1 fruit fly cellular context compared by ENCODE assay signal in the genomic region with DNA sequence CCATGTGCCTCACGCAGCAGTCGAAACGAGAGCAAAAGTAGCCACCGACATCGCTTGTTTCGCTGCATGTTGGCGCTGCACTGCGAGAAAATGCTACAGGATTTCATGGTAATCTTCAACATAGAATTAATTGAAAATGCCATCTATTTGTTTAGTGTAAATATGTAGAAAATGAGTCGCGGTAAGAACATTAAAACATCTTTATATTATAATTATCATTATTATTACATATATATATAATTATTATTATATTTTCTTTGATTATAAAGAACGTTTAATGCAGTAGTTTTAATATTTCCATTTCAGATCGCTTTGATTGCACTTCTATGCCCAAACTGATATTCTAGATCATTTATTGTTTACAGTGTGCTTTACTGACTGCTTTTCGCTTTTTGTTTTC.
TF ChIP-seq lines count a peak whose summit lies in the region.

No protein-coding gene starts in this region.

TF ChIP-seq in whole organism, embryonic, 481 proteins besides CTCF, POLR2A, EP300 and RAD21 (continued from another document and continues in another):
- TF ChIP-seq nom (GFP tag; optimal IDR thresholded peaks at IDR 0.05; lab: Kevin White, UChicago) (no peak), ind (GFP tag; optimal IDR thresholded peaks at IDR 0.05; lab: Kevin White, UChicago) (no peak), bsh (GFP tag; optimal IDR thresholded peaks at IDR 0.05; lab: Kevin White, UChicago) (peak in 1 of 2 experiments; percentile 46), disco-r (GFP tag; optimal IDR thresholded peaks at IDR 0.05; lab: Kevin White, UChicago) (no peak), Dip2 (GFP tag; IDR thresholded peaks at IDR 0.05; lab: Robert Waterston, UW) (no peak), CG12769 (tag; optimal IDR thresholded peaks at IDR 0.05; lab: Kevin White, UChicago) (no peak), Rx (GFP tag; IDR thresholded peaks at IDR 0.05; lab: Robert Waterston, UW) (no peak), Camta (GFP tag; optimal IDR thresholded peaks at IDR 0.05; lab: Kevin White, UChicago) (no peak), cato (GFP tag; optimal IDR thresholded peaks at IDR 0.05; lab: Kevin White, UChicago; ENCODE audit: borderline replicate concordance) (no peak), vfl (GFP tag; optimal IDR thresholded peaks at IDR 0.05; lab: Kevin White, UChicago) (no peak), CG17186 (GFP tag; optimal IDR thresholded peaks at IDR 0.05; lab: Kevin White, UChicago) (no peak), CG17568 (GFP tag; optimal IDR thresholded peaks at IDR 0.05; lab: Kevin White, UChicago) (no peak), Dek (tag; optimal IDR thresholded peaks at IDR 0.05; lab: Kevin White, UChicago) (no peak), Med (GFP tag; lab: Kevin White, UChicago) (peak; percentile 5), cas (GFP tag; IDR thresholded peaks at IDR 0.05; lab: Robert Waterston, UW) (no peak), exex (tag; optimal IDR thresholded peaks at IDR 0.05; lab: Kevin White, UChicago) (no peak), CG10979 (tag; optimal IDR thresholded peaks at IDR 0.05; lab: Kevin White, UChicago) (peak; percentile 38), CG15479 (GFP tag; optimal IDR thresholded peaks at IDR 0.05; lab: Kevin White, UChicago) (no peak), Xrp1 (GFP tag; IDR thresholded peaks at IDR 0.05; lab: Robert Waterston, UW) (no peak), Ravus (GFP tag; IDR thresholded peaks at IDR 0.05; lab: Robert Waterston, UW) (no peak), Abd-B (GFP tag; optimal IDR thresholded peaks at IDR 0.05; lab: Kevin White, UChicago) (no peak), tx (GFP tag; optimal IDR thresholded peaks at IDR 0.05; lab: Kevin White, UChicago) (no peak), onecut (GFP tag; IDR thresholded peaks at IDR 0.05; lab: Robert Waterston, UW) (no peak), row (GFP tag; IDR thresholded peaks at IDR 0.05; lab: Robert Waterston, UW) (no peak), ac (GFP tag; optimal IDR thresholded peaks at IDR 0.05; lab: Kevin White, UChicago) (no peak), pnt (GFP tag; optimal IDR thresholded peaks at IDR 0.05; lab: Kevin White, UChicago) (no peak), CG11695 (GFP tag; IDR thresholded peaks at IDR 0.05; lab: Robert Waterston, UW) (no peak), CG12155 (GFP tag; optimal IDR thresholded peaks at IDR 0.05; lab: Kevin White, UChicago) (no peak), slp2 (GFP tag; optimal IDR thresholded peaks at IDR 0.05; lab: Kevin White, UChicago) (no peak), gro (GFP tag; optimal IDR thresholded peaks at IDR 0.05; lab: Kevin White, UChicago) (no peak), CG1603 (tag; optimal IDR thresholded peaks at IDR 0.05; lab: Kevin White, UChicago) (no peak), CG6272 (GFP tag; IDR thresholded peaks at IDR 0.05; lab: Robert Waterston, UW) (no peak), slbo (GFP tag; IDR thresholded peaks at IDR 0.05; lab: Robert Waterston, UW) (no peak), CG7357 (GFP tag; IDR thresholded peaks at IDR 0.05; lab: Robert Waterston, UW) (no peak), CG10209 (GFP tag; optimal IDR thresholded peaks at IDR 0.05; lab: Kevin White, UChicago) (no peak), Hr51 (GFP tag; optimal IDR thresholded peaks at IDR 0.05; lab: Kevin White, UChicago) (peak in 1 of 2 experiments; percentile 17), CG2129 (GFP tag; IDR thresholded peaks at IDR 0.05; lab: Robert Waterston, UW; ENCODE audit: partially characterized antibody) (no peak), CG17912 (GFP tag; optimal IDR thresholded peaks at IDR 0.05; lab: Kevin White, UChicago) (no peak), Hr78 (GFP tag; optimal IDR thresholded peaks at IDR 0.05; lab: Kevin White, UChicago) (no peak), ATbp (GFP tag; optimal IDR thresholded peaks at IDR 0.05; lab: Kevin White, UChicago) (peak; percentile 33), NFAT (GFP tag; IDR thresholded peaks at IDR 0.05; lab: Robert Waterston, UW) (no peak), Dip3 (GFP tag; optimal IDR thresholded peaks at IDR 0.05; lab: Kevin White, UChicago) (no peak), NC2α (GFP tag; optimal IDR thresholded peaks at IDR 0.05; lab: Kevin White, UChicago) (no peak), CG12744 (GFP tag; optimal IDR thresholded peaks at IDR 0.05; lab: Kevin White, UChicago) (no peak), h (optimal IDR thresholded peaks at IDR 0.05; lab: Kevin White, UChicago) (no peak), ro (GFP tag; IDR thresholded peaks at IDR 0.05; lab: Robert Waterston, UW) (no peak), ewg (GFP tag; optimal IDR thresholded peaks at IDR 0.05; lab: Kevin White, UChicago) (no peak), CG17385 (GFP tag; optimal IDR thresholded peaks at IDR 0.05; lab: Kevin White, UChicago) (no peak), CG5245 (GFP tag; optimal IDR thresholded peaks at IDR 0.05; lab: Kevin White, UChicago) (no peak), eve (GFP tag; optimal IDR thresholded peaks at IDR 0.05; lab: Kevin White, UChicago) (no peak), PHDP (tag; optimal IDR thresholded peaks at IDR 0.05; lab: Kevin White, UChicago) (peak; percentile 3), CG8765 (GFP tag; IDR thresholded peaks at IDR 0.05; lab: Robert Waterston, UW) (no peak), CG31365 (tag; optimal IDR thresholded peaks at IDR 0.05; lab: Kevin White, UChicago) (no peak), CG10274 (GFP tag; optimal IDR thresholded peaks at IDR 0.05; lab: Kevin White, UChicago) (no peak), CG13624 (GFP tag; optimal IDR thresholded peaks at IDR 0.05; lab: Kevin White, UChicago) (no peak), Sox100B (GFP tag; optimal IDR thresholded peaks at IDR 0.05; lab: Kevin White, UChicago) (peak; percentile 16), toy (GFP tag; IDR thresholded peaks at IDR 0.05; lab: Robert Waterston, UW) (no peak), CG2202 (tag; optimal IDR thresholded peaks at IDR 0.05; lab: Kevin White, UChicago) (no peak), Gug (GFP tag; IDR thresholded peaks at IDR 0.05; lab: Robert Waterston, UW) (no peak), pzg (GFP tag; optimal IDR thresholded peaks at IDR 0.05; lab: Kevin White, UChicago) (no peak), lilli (GFP tag; optimal IDR thresholded peaks at IDR 0.05; lab: Kevin White, UChicago) (no peak), E2f2 (GFP tag; IDR thresholded peaks at IDR 0.05; lab: Robert Waterston, UW) (no peak), Doc3 (GFP tag; IDR thresholded peaks at IDR 0.05; lab: Robert Waterston, UW; ENCODE audit: partially characterized antibody) (no peak), scrt (GFP tag; optimal IDR thresholded peaks at IDR 0.05; lab: Kevin White, UChicago) (no peak), CG17361 (GFP tag; IDR thresholded peaks at IDR 0.05; lab: Robert Waterston, UW) (peak; percentile 35; the same call in 1 of the 3 replicates), bcd (GFP tag; optimal IDR thresholded peaks at IDR 0.05; lab: Kevin White, UChicago) (no peak), CG3838 (GFP tag; optimal IDR thresholded peaks at IDR 0.05; lab: Kevin White, UChicago) (no peak), CG2875 (GFP tag; optimal IDR thresholded peaks at IDR 0.05; lab: Kevin White, UChicago) (no peak), CG3281 (GFP tag; optimal IDR thresholded peaks at IDR 0.05; lab: Kevin White, UChicago) (no peak), CG17328 (GFP tag; IDR thresholded peaks at IDR 0.05; lab: Robert Waterston, UW) (no peak), luna (GFP tag; optimal IDR thresholded peaks at IDR 0.05; lab: Kevin White, UChicago) (no peak), tll (GFP tag; optimal IDR thresholded peaks at IDR 0.05; lab: Kevin White, UChicago) (no peak), CG8388 (GFP tag; optimal IDR thresholded peaks at IDR 0.05; lab: Kevin White, UChicago) (peak; percentile 19), dmrt99B (tag; optimal IDR thresholded peaks at IDR 0.05; lab: Kevin White, UChicago) (peak; percentile 43), Lim3 (GFP tag; IDR thresholded peaks at IDR 0.05; lab: Robert Waterston, UW) (no peak), H15 (GFP tag; IDR thresholded peaks at IDR 0.05; lab: Robert Waterston, UW) (no peak), pho (GFP tag; optimal IDR thresholded peaks at IDR 0.05; lab: Kevin White, UChicago) (no peak), abd-A (tag; optimal IDR thresholded peaks at IDR 0.05; lab: Kevin White, UChicago) (no peak), Spps (tag; optimal IDR thresholded peaks at IDR 0.05; lab: Kevin White, UChicago) (no peak), sc (optimal IDR thresholded peaks at IDR 0.05; lab: Kevin White, UChicago) (no peak), sc (GFP tag; optimal IDR thresholded peaks at IDR 0.05; lab: Kevin White, UChicago) (no peak), emc (GFP tag; optimal IDR thresholded peaks at IDR 0.05; lab: Kevin White, UChicago) (no peak), CG11504 (tag; optimal IDR thresholded peaks at IDR 0.05; lab: Kevin White, UChicago) (peak; percentile 52), Lpt (GFP tag; optimal IDR thresholded peaks at IDR 0.05; lab: Kevin White, UChicago) (no peak), seq (GFP tag; IDR thresholded peaks at IDR 0.05; lab: Robert Waterston, UW) (no peak), CG3726 (GFP tag; IDR thresholded peaks at IDR 0.05; lab: Robert Waterston, UW) (no peak), CG13424 (tag; optimal IDR thresholded peaks at IDR 0.05; lab: Kevin White, UChicago) (peak; percentile 11), dmrt11E (tag; optimal IDR thresholded peaks at IDR 0.05; lab: Kevin White, UChicago) (peak; percentile 16), Dp (GFP tag; optimal IDR thresholded peaks at IDR 0.05; lab: Kevin White, UChicago) (no peak), sim (GFP tag; IDR thresholded peaks at IDR 0.05; lab: Robert Waterston, UW) (no peak), CG15601 (tag; optimal IDR thresholded peaks at IDR 0.05; lab: Kevin White, UChicago) (peak; percentile 12), CG13775 (GFP tag; optimal IDR thresholded peaks at IDR 0.05; lab: Kevin White, UChicago) (no peak), Jarid2 (GFP tag; optimal IDR thresholded peaks at IDR 0.05; lab: Kevin White, UChicago) (no peak), Hmr (GFP tag; optimal IDR thresholded peaks at IDR 0.05; lab: Kevin White, UChicago) (no peak), twi (tag; optimal IDR thresholded peaks at IDR 0.05; lab: Kevin White, UChicago) (no peak), fru (optimal IDR thresholded peaks at IDR 0.05; lab: Kevin White, UChicago) (no peak), CG10267 (tag; optimal IDR thresholded peaks at IDR 0.05; lab: Kevin White, UChicago) (no peak), en (GFP tag; optimal IDR thresholded peaks at IDR 0.05; lab: Kevin White, UChicago) (no peak), CG11247 (GFP tag; IDR thresholded peaks at IDR 0.05; lab: Robert Waterston, UW) (no peak), fd3F (GFP tag; optimal IDR thresholded peaks at IDR 0.05; lab: Kevin White, UChicago) (no peak), CG42726 (GFP tag; IDR thresholded peaks at IDR 0.05; lab: Robert Waterston, UW; ENCODE audit: partially characterized antibody) (no peak), Hr39 (optimal IDR thresholded peaks at IDR 0.05; lab: Kevin White, UChicago) (no peak), grn (GFP tag; optimal IDR thresholded peaks at IDR 0.05; lab: Kevin White, UChicago) (no peak), sug (tag; optimal IDR thresholded peaks at IDR 0.05; lab: Kevin White, UChicago) (no peak), CG32532 (GFP tag; IDR thresholded peaks at IDR 0.05; lab: Robert Waterston, UW) (no peak), Gsc (GFP tag; IDR thresholded peaks at IDR 0.05; lab: Robert Waterston, UW) (no peak), hth (optimal IDR thresholded peaks at IDR 0.05; lab: Kevin White, UChicago) (no peak), gcm2 (GFP tag; optimal IDR thresholded peaks at IDR 0.05; lab: Kevin White, UChicago) (no peak), CG7271 (tag; optimal IDR thresholded peaks at IDR 0.05; lab: Kevin White, UChicago) (no peak), Atf3 (GFP tag; optimal IDR thresholded peaks at IDR 0.05; lab: Kevin White, UChicago) (no peak), sob (GFP tag; IDR thresholded peaks at IDR 0.05; lab: Robert Waterston, UW) (no peak), Side (GFP tag; optimal IDR thresholded peaks at IDR 0.05; lab: Kevin White, UChicago) (no peak), CG7928 (GFP tag; optimal IDR thresholded peaks at IDR 0.05; lab: Kevin White, UChicago) (no peak), Asciz (GFP tag; optimal IDR thresholded peaks at IDR 0.05; lab: Kevin White, UChicago) (no peak), jing (GFP tag; optimal IDR thresholded peaks at IDR 0.05; lab: Kevin White, UChicago) (no peak), odd (GFP tag; optimal IDR thresholded peaks at IDR 0.05; lab: Kevin White, UChicago) (no peak), gsb-n (tag; optimal IDR thresholded peaks at IDR 0.05; lab: Kevin White, UChicago) (no peak), Atf-2 (GFP tag; optimal IDR thresholded peaks at IDR 0.05; lab: Kevin White, UChicago) (no peak), Hand (GFP tag; optimal IDR thresholded peaks at IDR 0.05; lab: Kevin White, UChicago) (no peak), CG8290 (GFP tag; optimal IDR thresholded peaks at IDR 0.05; lab: Kevin White, UChicago) (no peak), CG8290 (tag; optimal IDR thresholded peaks at IDR 0.05; lab: Kevin White, UChicago) (no peak), Mes4 (GFP tag; optimal IDR thresholded peaks at IDR 0.05; lab: Kevin White, UChicago) (no peak), cg (GFP tag; optimal IDR thresholded peaks at IDR 0.05; lab: Kevin White, UChicago) (no peak), CG17359 (tag; optimal IDR thresholded peaks at IDR 0.05; lab: Kevin White, UChicago) (no peak), CG32772 (GFP tag; IDR thresholded peaks at IDR 0.05; lab: Robert Waterston, UW) (no peak), HLHmδ (GFP tag; optimal IDR thresholded peaks at IDR 0.05; lab: Kevin White, UChicago) (no peak), CG1602 (GFP tag; optimal IDR thresholded peaks at IDR 0.05; lab: Kevin White, UChicago) (no peak), Bteb2 (GFP tag; optimal IDR thresholded peaks at IDR 0.05; lab: Kevin White, UChicago) (no peak), CG7963 (GFP tag; IDR thresholded peaks at IDR 0.05; lab: Robert Waterston, UW; ENCODE audit: partially characterized antibody) (no peak), CG4854 (GFP tag; optimal IDR thresholded peaks at IDR 0.05; lab: Kevin White, UChicago) (no peak), Mrtf (GFP tag; IDR thresholded peaks at IDR 0.05; lab: Robert Waterston, UW) (no peak), CG12391 (tag; optimal IDR thresholded peaks at IDR 0.05; lab: Kevin White, UChicago) (peak; percentile 37), zfh2 (GFP tag; optimal IDR thresholded peaks at IDR 0.05; lab: Kevin White, UChicago) (no peak), D19A (tag; optimal IDR thresholded peaks at IDR 0.05; lab: Kevin White, UChicago) (no peak), CG11696 (GFP tag; IDR thresholded peaks at IDR 0.05; lab: Robert Waterston, UW) (no peak), CG11723 (GFP tag; optimal IDR thresholded peaks at IDR 0.05; lab: Kevin White, UChicago) (no peak), tgo (GFP tag; IDR thresholded peaks at IDR 0.05; lab: Robert Waterston, UW) (no peak)
